Worm (Caenorhabditis elegans): Measurements from ENCODE around the gene top-3.

Gene top-3

ce11 chrIII:11954150-11954549 is 5.8 kb downstream of the top-3 start:
- TF ChIP-seq ceh-30 (tag; optimal IDR thresholded peaks at IDR 0.05) = no peak
- TF ChIP-seq nfya-1 (tag; optimal IDR thresholded peaks at IDR 0.05) = peak; percentile 80
- no peak for TF ChIP-seq K02D7.2 (tag; optimal IDR thresholded peaks at IDR 0.05)

- TF ChIP-seq ceh-45 (GFP tag; IDR thresholded peaks at IDR 0.05) (no peak), hlh-6 (tag; optimal IDR thresholded peaks at IDR 0.05) (no peak), lin-11 (tag; optimal IDR thresholded peaks at IDR 0.05) (no peak), ahr-1 (tag; optimal IDR thresholded peaks at IDR 0.05) (no peak), mec-3 (tag; optimal IDR thresholded peaks at IDR 0.05; ENCODE audit: borderline replicate concordance) (no peak), dve-1 (tag; optimal IDR thresholded peaks at IDR 0.05) (no peak), ama-1 (optimal IDR thresholded peaks at IDR 0.05) (no peak)
Measured at ce11 chrIII:11951111-11951510, 8.9 kb downstream of the top-3 start.

ce11 chrIII:11949276-11949879 is 10.6 kb downstream of the top-3 start:
- TF ChIP-seq ceh-2 (tag; optimal IDR thresholded peaks at IDR 0.05) (no peak), dmd-4 (tag; optimal IDR thresholded peaks at IDR 0.05; ENCODE audit: borderline replicate concordance) (no peak), sox-4 (tag; optimal IDR thresholded peaks at IDR 0.05) (no peak), C08G9.2 (tag; optimal IDR thresholded peaks at IDR 0.05) (no peak), elt-4 (tag; optimal IDR thresholded peaks at IDR 0.05) (no peak), mec-3 (tag; optimal IDR thresholded peaks at IDR 0.05; ENCODE audit: borderline replicate concordance) (no peak), sdc-2 (tag; optimal IDR thresholded peaks at IDR 0.05) (no peak), Y22D7AL.16 (tag; optimal IDR thresholded peaks at IDR 0.05) (no peak), ceh-22 (tag; optimal IDR thresholded peaks at IDR 0.05) (no peak), nhr-232 (tag; optimal IDR thresholded peaks at IDR 0.05) (no peak), pros-1 (tag; optimal IDR thresholded peaks at IDR 0.05) (no peak), ceh-6 (GFP tag; optimal IDR thresholded peaks at IDR 0.05) (no peak), lin-11 (tag; optimal IDR thresholded peaks at IDR 0.05) (no peak), rnt-1 (tag; optimal IDR thresholded peaks at IDR 0.05) (no peak), ets-4 (tag; optimal IDR thresholded peaks at IDR 0.05) (no peak), nhr-11 (tag; optimal IDR thresholded peaks at IDR 0.05) (no peak)

ce11 chrIII:11948437-11948836 is 11.5 kb downstream of the top-3 start:
- TF ChIP-seq che-1 (tag; optimal IDR thresholded peaks at IDR 0.05) (no peak), mec-3 (tag; optimal IDR thresholded peaks at IDR 0.05; ENCODE audit: borderline replicate concordance) (no peak), hlh-30 (tag; optimal IDR thresholded peaks at IDR 0.05; ENCODE audit: insufficient read depth) (no peak), madf-2 (tag; optimal IDR thresholded peaks at IDR 0.05) (no peak), ceh-2 (tag; optimal IDR thresholded peaks at IDR 0.05) (no peak)

- TF ChIP-seq ceh-14 (tag; optimal IDR thresholded peaks at IDR 0.05) (no peak), ceh-45 (GFP tag; IDR thresholded peaks at IDR 0.05) (no peak), ets-4 (tag; optimal IDR thresholded peaks at IDR 0.05) (peak; percentile 20)
Measured at ce11 chrIII:11947527-11947926, 12.5 kb downstream of the top-3 start.

- TF ChIP-seq ceh-48 (tag; optimal IDR thresholded peaks at IDR 0.05) (no peak), nfya-1 (tag; optimal IDR thresholded peaks at IDR 0.05) (peak; percentile 76)
Measured at ce11 chrIII:11946973-11947372, 13.0 kb downstream of the top-3 start, which contains the start of gene Y56A3A.7. Gene Y56A3A.7 (minus strand): TSS chrIII:11947019.

- TF ChIP-seq ceh-31 (tag; optimal IDR thresholded peaks at IDR 0.05) (peak; percentile 98), pha-2 (tag; optimal IDR thresholded peaks at IDR 0.05) (peak; percentile 42), F13H6.1 (tag; optimal IDR thresholded peaks at IDR 0.05) (peak; percentile 72), fkh-6 (tag; optimal IDR thresholded peaks at IDR 0.05) (peak; percentile 51), ztf-16 (tag; optimal IDR thresholded peaks at IDR 0.05) (no peak), unc-42 (tag; optimal IDR thresholded peaks at IDR 0.05) (peak; percentile 85), pqm-1 (tag; optimal IDR thresholded peaks at IDR 0.05) (peak; percentile 59), hlh-6 (tag; optimal IDR thresholded peaks at IDR 0.05) (peak; percentile 65), C08G9.2 (tag; optimal IDR thresholded peaks at IDR 0.05) (peak; percentile 95), hlh-13 (GFP tag; optimal IDR thresholded peaks at IDR 0.05) (no peak), T23F11.4 (GFP tag; optimal IDR thresholded peaks at IDR 0.05) (no peak), ceh-22 (tag; optimal IDR thresholded peaks at IDR 0.05) (no peak), hlh-30 (tag; optimal IDR thresholded peaks at IDR 0.05; ENCODE audit: insufficient read depth) (no peak), pag-3 (tag; optimal IDR thresholded peaks at IDR 0.05; ENCODE audit: borderline replicate concordance) (no peak), dmd-4 (tag; optimal IDR thresholded peaks at IDR 0.05; ENCODE audit: borderline replicate concordance) (peak; percentile 34), npax-4 (tag; optimal IDR thresholded peaks at IDR 0.05) (no peak)
Measured at ce11 chrIII:11946062-11946749, 13.8 kb downstream of the top-3 start.
